Worm (Caenorhabditis elegans): ENCODE data around the gene F49C12.12.
"Not testable (repeated sequence)": the region's sequence is repeated elsewhere in the genome, so short reads cannot be mapped to it uniquely, and the experiment has no call there.

The F49C12.12 gene

DNA sequence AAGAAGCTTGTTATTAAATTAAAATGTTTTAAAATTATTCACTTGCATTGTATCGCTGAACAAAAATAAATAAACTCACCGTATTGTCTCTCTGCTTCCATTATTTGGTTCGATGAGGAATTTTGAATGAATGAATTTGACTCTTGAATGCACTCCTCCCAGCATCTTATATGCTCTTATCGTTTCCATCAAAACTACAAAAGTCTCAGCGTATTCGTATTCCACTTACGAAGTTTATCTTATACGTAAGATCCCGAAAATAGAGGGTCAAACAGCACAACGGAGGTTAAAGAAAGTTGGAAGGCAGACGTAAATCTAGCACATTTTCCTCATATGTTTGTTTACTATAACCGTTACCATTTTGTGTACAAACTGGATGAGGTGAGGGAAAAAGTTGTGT is 34.6 kb downstream of the F49C12.12 start, which contains the start of gene nhr-267:
Gene nhr-267, minus strand, starts transcription at position 101 of the 400 bp plus-strand sequence.
- TF ChIP-seq rnt-1 (tag; optimal IDR thresholded peaks at IDR 0.05); ceh-90 (tag; optimal IDR thresholded peaks at IDR 0.05); lir-3 (tag; optimal IDR thresholded peaks at IDR 0.05; ENCODE audit: poor library complexity): not testable (repeated sequence)

DNA sequence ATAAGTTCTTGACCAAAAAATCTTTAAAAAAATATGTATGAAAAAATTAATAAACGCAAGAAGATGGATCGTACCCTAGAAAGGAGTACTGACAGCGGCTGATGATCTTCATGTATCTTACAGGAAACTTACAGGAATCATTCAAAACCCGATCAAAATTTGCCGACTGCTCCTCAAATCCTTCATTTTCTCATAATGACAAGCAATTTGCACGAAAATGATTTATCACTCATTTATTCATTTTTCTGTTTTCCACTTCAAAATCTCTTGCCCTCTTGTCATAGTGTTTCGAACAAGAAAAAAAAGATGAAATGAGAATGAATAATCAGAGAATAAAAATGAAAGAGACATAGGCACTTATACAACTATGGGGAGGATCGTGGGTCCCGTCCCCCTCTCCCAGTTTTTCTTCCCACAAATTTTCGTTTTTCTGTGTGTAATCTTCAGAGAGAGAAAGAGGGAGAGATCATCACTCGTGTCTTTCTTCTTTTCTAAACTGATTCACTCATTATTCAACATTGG is 46.8 kb downstream of the F49C12.12 start, which contains the start of gene nmy-3:
Gene nmy-3, plus strand, starts transcription at position 472 of the 522 bp plus-strand sequence.
- TF ChIP-seq lin-39 (tag; optimal IDR thresholded peaks at IDR 0.05) (no peak), fkh-4 (tag; optimal IDR thresholded peaks at IDR 0.05; ENCODE audit: borderline replicate concordance) (no peak), sox-4 (tag; optimal IDR thresholded peaks at IDR 0.05) (no peak), lin-15B (tag; optimal IDR thresholded peaks at IDR 0.05) (no peak), nhr-85 (tag) (no peak), ceh-82 (tag; optimal IDR thresholded peaks at IDR 0.05) (no peak)

Measured in whole organism, L1 larva.